Fruit fly (Drosophila melanogaster) whole organism: ENCODE measurements around the gene CG1724.

ENCODE experiments used
- CG8478 ChIP-seq: fragments of >200 bp; optimal IDR thresholded peaks from 2 replicates; lab custom pipeline; 2018; ENCODE audit warnings: inconsistent platforms
- Dll ChIP-seq: fragments of >200 bp; optimal IDR thresholded peaks from 2 replicates; lab custom pipeline; 2017
- EcR ChIP-seq, 2 experiments: fragments of >200 bp; optimal IDR thresholded peaks; 2 replicates each; lab custom pipeline; 2017; ENCODE audit warnings: missing biosample characterization in 2 of 2, missing genetic modification characterization in 2 of 2, missing genetic modification reagents in 2 of 2
- pan ChIP-seq: fragments of >200 bp; optimal IDR thresholded peaks from 2 replicates; lab custom pipeline; 2017
- psq ChIP-seq: fragments of >200 bp; optimal IDR thresholded peaks from 2 replicates; lab custom pipeline; 2017
- usp ChIP-seq: fragments of >200 bp; optimal IDR thresholded peaks from 2 replicates; lab custom pipeline; 2017; ENCODE audit warnings: missing biosample characterization, missing genetic modification characterization, mixed read lengths

Gene CG1724

dm6 chrX:21203241-21203640, at the start of gene CG1724:
Gene CG1724, minus strand, starts transcription at chrX:21203341.
- TF ChIP-seq pan (lab: Kevin White, UChicago): no peak
- TF ChIP-seq Dll (lab: Kevin White, UChicago): no peak
- TF ChIP-seq CG8478 (lab: Kevin White, UChicago): no peak
- no peak for TF ChIP-seq EcR (GFP tag; optimal IDR thresholded peaks at IDR 0.05; lab: Kevin White, UChicago)
- no peak for TF ChIP-seq usp (GFP tag; lab: Kevin White, UChicago)
- TF ChIP-seq psq (lab: Kevin White, UChicago): no peak

- TF ChIP-seq pan (lab: Kevin White, UChicago) (no peak), EcR (GFP tag; optimal IDR thresholded peaks at IDR 0.05; lab: Kevin White, UChicago) (no peak), psq (lab: Kevin White, UChicago) (no peak), usp (GFP tag; lab: Kevin White, UChicago) (no peak)
Observed at dm6 chrX:21251048-21251447, 47.9 kb upstream of the CG1724 start, which contains the start of gene CG1722. Gene CG1722, minus strand, starts transcription at chrX:21251148.

DNA sequence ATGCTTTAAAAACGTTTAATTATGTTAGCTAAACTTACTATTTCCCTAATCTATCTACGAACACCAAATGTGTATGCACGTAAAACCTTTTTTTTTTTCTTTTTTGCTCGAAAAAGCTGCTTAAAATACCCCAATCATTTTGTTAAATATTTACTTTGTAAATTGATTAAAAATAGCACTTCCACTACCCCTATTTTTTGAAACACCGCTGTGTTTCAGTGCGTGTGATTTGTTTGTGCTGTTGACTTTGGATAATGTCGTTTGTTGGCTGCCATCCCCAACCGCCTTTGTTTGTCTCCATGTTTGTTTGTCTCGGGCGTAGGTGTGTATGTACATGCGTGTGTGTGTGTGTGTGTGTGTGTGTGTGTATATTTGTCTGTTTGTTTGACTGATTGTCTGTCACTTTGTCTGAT, 38.7 kb upstream of the CG1724 start:
- no peak for TF ChIP-seq pan (lab: Kevin White, UChicago)
- no peak for TF ChIP-seq psq (lab: Kevin White, UChicago)
- no peak for TF ChIP-seq Dll (lab: Kevin White, UChicago)
- no peak for TF ChIP-seq EcR (GFP tag; optimal IDR thresholded peaks at IDR 0.05; lab: Kevin White, UChicago)
- no peak for TF ChIP-seq CG8478 (lab: Kevin White, UChicago)
- no peak for TF ChIP-seq usp (GFP tag; lab: Kevin White, UChicago)

- TF ChIP-seq CG8478 (lab: Kevin White, UChicago) (peak; percentile 40), Dll (lab: Kevin White, UChicago) (no peak)
Observed at dm6 chrX:21231829-21232228, 28.7 kb upstream of the CG1724 start.

- TF ChIP-seq pan (lab: Kevin White, UChicago): no peak
- no peak for TF ChIP-seq psq (lab: Kevin White, UChicago)
Observed at dm6 chrX:21226373-21226772, 23.2 kb upstream of the CG1724 start.

dm6 chrX:21217578-21217977, 14.4 kb upstream of the CG1724 start, which contains the start of gene CG32523:
Gene CG32523, plus strand, starts transcription at chrX:21217878.
- TF ChIP-seq CG8478 (lab: Kevin White, UChicago) (no peak), EcR (GFP tag; optimal IDR thresholded peaks at IDR 0.05; lab: Kevin White, UChicago) (no peak), psq (lab: Kevin White, UChicago) (no peak), pan (lab: Kevin White, UChicago) (no peak), Dll (lab: Kevin White, UChicago) (no peak), usp (GFP tag; lab: Kevin White, UChicago) (no peak)

dm6 chrX:21192953-21193352, 10.2 kb downstream of the CG1724 start, which contains the start of gene ccb:
Gene ccb, plus strand, starts transcription at chrX:21193253.
- TF ChIP-seq Dll (lab: Kevin White, UChicago) (no peak), pan (lab: Kevin White, UChicago) (no peak), EcR (GFP tag; optimal IDR thresholded peaks at IDR 0.05; lab: Kevin White, UChicago) (no peak), usp (GFP tag; lab: Kevin White, UChicago) (no peak)
